Fruit fly (Drosophila melanogaster) whole organism: ENCODE measurements around the gene CG14207.

ENCODE experiments used
- pan ChIP-seq: fragments of >200 bp; optimal IDR thresholded peaks from 2 replicates; lab custom pipeline; 2017
- psq ChIP-seq: fragments of >200 bp; optimal IDR thresholded peaks from 2 replicates; lab custom pipeline; 2017

DNA sequence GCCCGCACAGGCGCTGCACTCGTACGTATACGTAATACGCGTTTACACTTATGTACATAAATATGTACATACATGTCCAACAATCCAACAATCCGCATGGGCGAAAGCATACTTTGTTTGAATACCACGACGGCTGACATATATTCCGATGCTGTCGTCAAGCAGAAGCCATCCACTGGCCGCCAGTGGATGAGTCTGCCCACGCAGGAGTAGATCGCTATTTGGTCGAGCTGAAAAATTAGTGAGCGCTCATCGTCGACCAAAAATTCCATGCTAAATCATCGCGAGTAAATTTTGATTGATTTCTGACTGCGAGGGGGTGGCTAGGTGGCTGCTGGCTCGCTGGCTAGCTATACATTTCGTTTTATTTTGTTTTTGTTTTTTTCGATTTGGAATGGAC, 2.5 kb upstream of the CG14207 start:
- TF ChIP-seq psq (lab: Kevin White, UChicago) = no peak
- TF ChIP-seq pan (lab: Kevin White, UChicago) = no peak
